Worm (Caenorhabditis elegans) whole organism, mixed stage, embryonic: ENCODE results near the gene C05B5.12.

ENCODE experiments used
- M03D4.4 ChIP-seq: sonication (generic microtip); optimal IDR thresholded peaks from 2 replicates; lab custom pipeline; 2017; ENCODE audit warnings: mild to moderate bottlenecking, missing genetic modification characterization, missing compliant biosample characterization
- bed-3 ChIP-seq: fragments of 200-800 bp; sonication (Bioruptor generic); optimal IDR thresholded peaks from 3 replicates; lab custom pipeline; 2018; ENCODE audit warnings: mild to moderate bottlenecking, missing genetic modification characterization, moderate library complexity, missing compliant biosample characterization
- blmp-1 ChIP-seq: fragments of 150-350 bp; optimal IDR thresholded peaks from 2 replicates; lab custom pipeline; 2014; ENCODE audit warnings: missing biosample characterization, missing genetic modification characterization
- ceh-39 ChIP-seq: fragments of 150-350 bp; optimal IDR thresholded peaks from 2 replicates; lab custom pipeline; 2014; ENCODE audit warnings: missing biosample characterization, missing genetic modification characterization
- ceh-43 ChIP-seq: fragments of 200-800 bp; sonication (Bioruptor generic); optimal IDR thresholded peaks from 2 replicates; lab custom pipeline; 2018; ENCODE audit warnings: mild to moderate bottlenecking, missing genetic modification characterization, moderate library complexity, missing compliant biosample characterization
- ceh-83 ChIP-seq: fragments of 200-800 bp; sonication (Bioruptor generic); optimal IDR thresholded peaks from 2 replicates; lab custom pipeline; 2018; ENCODE audit warnings: mild to moderate bottlenecking, missing genetic modification characterization, missing compliant biosample characterization
- ces-1 ChIP-seq: fragments of 150-350 bp; optimal IDR thresholded peaks from 2 replicates; lab custom pipeline; 2014; ENCODE audit warnings: missing biosample characterization, missing genetic modification reagents, missing genetic modification characterization
- drap-1 ChIP-seq: fragments of 200-800 bp; sonication (Bioruptor generic); optimal IDR thresholded peaks from 3 replicates; lab custom pipeline; 2018; ENCODE audit warnings: mild to moderate bottlenecking, missing genetic modification characterization, missing compliant biosample characterization
- elt-3 ChIP-seq: fragments of 150-350 bp; optimal IDR thresholded peaks from 2 replicates; lab custom pipeline; 2014; ENCODE audit warnings: missing biosample characterization, missing genetic modification characterization
- flh-1 ChIP-seq: fragments of 200-800 bp; sonication (Bioruptor generic); optimal IDR thresholded peaks from 2 replicates; lab custom pipeline; 2018; ENCODE audit warnings: mild to moderate bottlenecking, missing genetic modification characterization, moderate library complexity, missing compliant biosample characterization
- ham-2 ChIP-seq: fragments of 200-800 bp; sonication (Bioruptor generic); optimal IDR thresholded peaks from 2 replicates; lab custom pipeline; 2018; ENCODE audit warnings: mild to moderate bottlenecking, missing genetic modification characterization, missing compliant biosample characterization
- hlh-1 ChIP-seq: fragments of 150-350 bp; optimal IDR thresholded peaks from 2 replicates; lab custom pipeline; 2014; ENCODE audit warnings: missing biosample characterization, missing genetic modification reagents, missing genetic modification characterization
- lin-13 ChIP-seq: fragments of 150-350 bp; optimal IDR thresholded peaks from 2 replicates; lab custom pipeline; 2014; ENCODE audit warnings: missing biosample characterization, missing genetic modification characterization
- lin-32 ChIP-seq: fragments of 200-800 bp; sonication (Bioruptor generic); optimal IDR thresholded peaks from 2 replicates; lab custom pipeline; 2018; ENCODE audit warnings: mild to moderate bottlenecking, missing genetic modification characterization, missing compliant biosample characterization
- lsy-2 ChIP-seq: fragments of 150-350 bp; optimal IDR thresholded peaks from 2 replicates; lab custom pipeline; 2014; ENCODE audit warnings: missing biosample characterization, missing genetic modification characterization
- mab-5 ChIP-seq: fragments of 150-350 bp; optimal IDR thresholded peaks from 2 replicates; lab custom pipeline; 2014; ENCODE audit warnings: missing biosample characterization, missing genetic modification characterization
- mep-1 ChIP-seq: fragments of 150-350 bp; optimal IDR thresholded peaks from 2 replicates; lab custom pipeline; 2017; ENCODE audit warnings: missing biosample characterization, missing genetic modification reagents, missing genetic modification characterization, inconsistent platforms
- nhr-12 ChIP-seq: fragments of 150-350 bp; optimal IDR thresholded peaks from 2 replicates; lab custom pipeline; 2014; ENCODE audit warnings: missing biosample characterization, missing genetic modification characterization
- nhr-2 ChIP-seq: fragments of 150-350 bp; optimal IDR thresholded peaks from 2 replicates; lab custom pipeline; 2014; ENCODE audit warnings: missing biosample characterization, missing genetic modification characterization
- nhr-237 ChIP-seq: fragments of 150-350 bp; optimal IDR thresholded peaks from 2 replicates; lab custom pipeline; 2014; ENCODE audit warnings: missing biosample characterization, missing genetic modification characterization
- nhr-28 ChIP-seq: fragments of 150-350 bp; optimal IDR thresholded peaks from 2 replicates; lab custom pipeline; 2014; ENCODE audit warnings: missing biosample characterization, missing genetic modification characterization
- nhr-76 ChIP-seq: sonication (generic microtip); optimal IDR thresholded peaks from 2 replicates; lab custom pipeline; 2017; ENCODE audit warnings: missing biosample characterization, missing genetic modification characterization
- pha-4 ChIP-seq: fragments of 150-350 bp; optimal IDR thresholded peaks from 2 replicates; lab custom pipeline; 2018; ENCODE audit warnings: missing biosample characterization, missing genetic modification reagents, missing genetic modification characterization
- sem-2 ChIP-seq: fragments of 200-800 bp; sonication (Bioruptor generic); optimal IDR thresholded peaks from 2 replicates; lab custom pipeline; 2018; ENCODE audit warnings: mild to moderate bottlenecking, missing genetic modification characterization, missing compliant biosample characterization
- snpc-4 ChIP-seq: fragments of 150-350 bp; optimal IDR thresholded peaks from 2 replicates; lab custom pipeline; 2014; ENCODE audit warnings: missing biosample characterization, missing genetic modification characterization
- sptf-1 ChIP-seq: sonication (generic microtip); optimal IDR thresholded peaks from 2 replicates; lab custom pipeline; 2017; ENCODE audit warnings: mild to moderate bottlenecking, missing genetic modification characterization, moderate library complexity, missing compliant biosample characterization
- tbx-8 ChIP-seq: fragments of 200-800 bp; sonication (Bioruptor generic); optimal IDR thresholded peaks from 2 replicates; lab custom pipeline; 2018; ENCODE audit warnings: mild to moderate bottlenecking, missing genetic modification characterization, moderate library complexity, missing compliant biosample characterization
- unc-120 ChIP-seq: sonication (generic microtip); optimal IDR thresholded peaks from 2 replicates; lab custom pipeline; 2017; ENCODE audit warnings: missing genetic modification characterization, missing compliant biosample characterization; ENCODE audit not compliant: poor library complexity, severe bottlenecking
- unc-39 ChIP-seq: fragments of 150-350 bp; optimal IDR thresholded peaks from 2 replicates; lab custom pipeline; 2014; ENCODE audit warnings: missing biosample characterization, missing genetic modification characterization
- unc-62 ChIP-seq: fragments of 150-350 bp; optimal IDR thresholded peaks from 2 replicates; lab custom pipeline; 2014; ENCODE audit warnings: missing biosample characterization, missing genetic modification reagents, missing genetic modification characterization
- zip-8 ChIP-seq: fragments of 150-350 bp; optimal IDR thresholded peaks from 2 replicates; lab custom pipeline; 2014; ENCODE audit warnings: missing biosample characterization, missing genetic modification characterization

C05B5.12 gene

DNA sequence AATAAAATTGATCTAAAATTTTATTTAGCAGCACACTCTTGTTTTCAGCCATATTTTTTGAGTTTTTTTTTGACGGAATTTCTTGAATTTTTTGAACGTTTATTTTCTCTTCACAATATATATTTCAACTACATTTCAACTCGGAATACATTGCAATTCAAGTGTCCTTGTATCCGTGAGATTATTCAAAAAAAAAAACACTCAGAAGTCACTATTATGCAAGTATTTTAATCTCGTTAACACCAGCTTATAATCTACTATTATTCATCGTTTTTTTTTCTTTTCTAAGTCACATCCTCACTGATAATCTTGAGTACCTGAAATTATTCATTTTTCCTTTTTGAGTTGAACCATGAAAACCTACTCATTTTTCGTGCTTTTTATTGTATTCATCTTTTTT is 36.3 kb downstream of the C05B5.12 start, which contains the start of gene ins-21:
Gene ins-21, plus strand, starts transcription at position 301 of the 400 bp plus-strand sequence.
- TF ChIP-seq elt-3 (tag; lab: Kevin White, UChicago) (no peak), sptf-1 (tag; lab: Kevin White, UChicago) (no peak), ham-2 (GFP tag; lab: Kevin White, UChicago) (no peak), unc-39 (no peak), nhr-28 (no peak), nhr-237 (tag; lab: Kevin White, UChicago) (no peak), hlh-1 (tag; lab: Kevin White, UChicago) (no peak), flh-1 (GFP tag; lab: Kevin White, UChicago) (no peak), bed-3 (GFP tag; lab: Kevin White, UChicago) (no peak), ceh-83 (GFP tag; lab: Kevin White, UChicago) (no peak), mep-1 (tag; lab: Kevin White, UChicago) (no peak), lin-13 (no peak), snpc-4 (tag; lab: Kevin White, UChicago) (no peak), lin-32 (no peak)
- TF ChIP-seq, all 35 proteins: peak for 0

DNA sequence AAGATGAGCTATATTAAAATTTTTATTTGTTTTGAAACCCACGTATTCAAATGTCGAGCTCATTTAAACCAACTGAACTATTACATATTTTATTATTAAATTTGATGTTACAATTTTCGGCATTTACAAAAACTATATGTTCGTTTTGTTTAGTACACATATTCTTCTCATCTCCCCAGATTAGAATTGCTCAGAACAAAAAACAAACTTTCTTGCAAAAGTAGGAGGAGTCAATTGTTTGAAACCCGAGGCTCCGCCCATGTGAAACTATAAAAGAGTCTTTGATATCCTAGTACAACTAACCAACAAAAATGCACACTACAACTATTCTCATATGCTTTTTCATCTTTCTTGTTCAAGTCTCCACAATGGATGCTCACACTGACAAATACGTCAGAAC is 38.8 kb downstream of the C05B5.12 start, which contains the start of gene ins-22:
Gene ins-22, plus strand, starts transcription at position 301 of the 400 bp plus-strand sequence.
- no peak for TF ChIP-seq bed-3 (GFP tag; lab: Kevin White, UChicago)
- TF ChIP-seq tbx-8: no peak
- TF ChIP-seq mab-5: no peak
- no peak for TF ChIP-seq ces-1 (GFP tag; lab: Kevin White, UChicago)
- TF ChIP-seq ceh-39: no peak
- TF ChIP-seq nhr-2 (tag; lab: Kevin White, UChicago): no peak
- TF ChIP-seq pha-4: no peak

DNA sequence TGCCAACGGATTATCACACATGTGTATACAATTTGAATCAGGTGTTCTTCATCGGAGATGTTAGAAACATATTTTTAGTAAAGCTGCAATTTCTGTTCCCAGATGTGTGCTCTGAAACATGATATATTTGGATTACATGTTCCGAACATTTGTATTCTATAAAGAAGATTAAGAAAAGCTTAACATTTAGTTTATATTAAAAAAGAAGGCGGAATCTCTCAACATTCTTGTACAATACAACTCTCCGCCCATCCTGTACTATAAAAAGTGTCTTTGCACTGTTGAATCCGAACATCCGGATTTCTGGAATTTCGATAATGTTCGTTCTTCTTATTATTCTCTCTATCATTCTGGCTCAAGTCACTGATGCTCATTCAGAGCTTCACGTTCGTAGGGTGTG is 40.8 kb downstream of the C05B5.12 start, which contains the start of gene ins-23:
Gene ins-23, plus strand, starts transcription at position 301 of the 400 bp plus-strand sequence.
- no peak for TF ChIP-seq mep-1 (tag; lab: Kevin White, UChicago)

DNA sequence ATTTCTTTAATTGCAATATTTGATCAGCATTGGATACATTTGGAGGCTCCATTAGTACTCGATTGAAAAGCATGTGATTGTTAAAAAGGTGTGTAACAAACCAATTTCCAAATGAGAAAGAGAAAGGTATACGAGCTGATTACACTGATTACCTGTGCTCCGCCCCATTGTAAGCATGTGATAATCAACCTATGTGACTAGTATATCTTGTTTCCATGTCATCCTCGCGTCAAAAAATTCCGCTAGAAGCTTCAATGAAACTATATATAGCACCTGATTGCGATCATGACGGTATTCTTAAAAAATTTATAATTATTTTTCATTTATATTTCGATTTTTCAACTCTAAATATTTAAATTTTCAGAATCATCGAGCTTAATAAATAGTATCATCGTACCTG is 43.4 kb downstream of the C05B5.12 start, which contains the start of gene M04D8.4:
Gene M04D8.4, minus strand, starts transcription at position 101 of the 400 bp plus-strand sequence.
- TF ChIP-seq pha-4 (no peak), elt-3 (tag; lab: Kevin White, UChicago) (no peak), ceh-43 (GFP tag; lab: Kevin White, UChicago) (no peak), nhr-12 (tag; lab: Kevin White, UChicago) (no peak), zip-8 (tag; lab: Kevin White, UChicago) (no peak), flh-1 (GFP tag; lab: Kevin White, UChicago) (no peak), snpc-4 (tag; lab: Kevin White, UChicago) (no peak)

DNA sequence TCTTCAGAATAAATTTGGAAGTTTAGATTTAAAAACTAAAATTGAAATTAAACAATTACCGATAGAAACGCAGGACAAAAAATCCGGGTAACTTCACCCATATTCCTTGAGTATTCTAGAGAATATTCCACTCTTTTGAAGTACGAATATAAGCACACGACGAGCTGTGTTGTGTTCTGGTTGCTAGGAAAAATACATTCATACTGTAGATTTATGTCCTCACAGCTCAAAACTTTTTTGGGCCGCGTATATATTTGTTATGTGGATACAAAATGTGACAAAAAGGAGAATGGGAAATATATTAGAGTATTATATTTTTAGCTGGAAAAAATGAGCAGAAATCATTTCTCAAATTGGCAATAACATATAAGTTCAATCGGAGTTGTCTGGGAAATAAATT is 46.0 kb downstream of the C05B5.12 start, which contains the start of gene M04D8.5:
Gene M04D8.5, minus strand, starts transcription at position 101 of the 400 bp plus-strand sequence.
- no peak for TF ChIP-seq drap-1 (GFP tag; lab: Kevin White, UChicago)
- no peak for TF ChIP-seq snpc-4 (tag; lab: Kevin White, UChicago)
- no peak for TF ChIP-seq sem-2 (GFP tag; lab: Kevin White, UChicago)
- TF ChIP-seq nhr-76: no peak
- no peak for TF ChIP-seq M03D4.4
- TF ChIP-seq nhr-28: no peak
- TF ChIP-seq ceh-83 (GFP tag; lab: Kevin White, UChicago): no peak

DNA sequence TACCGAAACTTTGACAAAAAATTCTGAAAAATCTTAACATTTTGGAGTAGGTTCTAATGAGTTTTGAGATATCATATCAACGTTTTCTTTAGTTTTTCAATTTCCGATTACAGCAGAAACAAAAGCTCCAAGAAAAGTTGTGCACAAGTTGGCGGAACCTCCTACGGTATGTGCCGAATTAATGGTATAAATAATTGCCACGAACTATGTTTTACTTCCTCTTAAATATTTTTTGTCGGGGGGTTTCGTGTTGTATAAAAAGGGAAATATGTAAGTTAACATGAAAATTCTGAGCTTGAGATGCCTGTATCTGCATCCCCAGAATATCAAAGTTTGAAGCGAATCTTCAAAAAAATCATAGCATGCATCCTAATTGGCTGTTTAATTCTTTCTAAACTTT is 46.7 kb downstream of the C05B5.12 start, which contains the start of gene M04D8.8:
Gene M04D8.8, plus strand, starts transcription at position 301 of the 400 bp plus-strand sequence.
- TF ChIP-seq blmp-1 (tag; lab: Kevin White, UChicago): no peak
- no peak for TF ChIP-seq lsy-2 (tag; lab: Kevin White, UChicago)
- no peak for TF ChIP-seq elt-3 (tag; lab: Kevin White, UChicago)
- no peak for TF ChIP-seq lin-13
- no peak for TF ChIP-seq unc-120 (tag; lab: Kevin White, UChicago)
- TF ChIP-seq ham-2 (GFP tag; lab: Kevin White, UChicago): no peak
- no peak for TF ChIP-seq mab-5
- no peak for TF ChIP-seq hlh-1 (tag; lab: Kevin White, UChicago)
- TF ChIP-seq unc-62 (GFP tag; lab: Kevin White, UChicago): no peak
- TF ChIP-seq bed-3 (GFP tag; lab: Kevin White, UChicago): no peak
- no peak for TF ChIP-seq mep-1 (tag; lab: Kevin White, UChicago)
- TF ChIP-seq zip-8 (tag; lab: Kevin White, UChicago): no peak
- no peak for TF ChIP-seq sptf-1 (tag; lab: Kevin White, UChicago)
- no peak for TF ChIP-seq drap-1 (GFP tag; lab: Kevin White, UChicago)
- no peak for TF ChIP-seq nhr-76
- TF ChIP-seq sem-2 (GFP tag; lab: Kevin White, UChicago): no peak
- no peak for TF ChIP-seq unc-39
